Worm (Caenorhabditis elegans): Measurements from ENCODE around the gene apy-1.
A peak's percentile ranks its signal among the peaks of the same experiment; 100 is the strongest.

Gene apy-1

ce11 chrX:7593931-7594544, 24.5 kb upstream of the apy-1 start:
- TF ChIP-seq nhr-23 (tag; optimal IDR thresholded peaks at IDR 0.05) = peak; percentile 43
- TF ChIP-seq fkh-10 (GFP tag; optimal IDR thresholded peaks at IDR 0.05) = no peak
- TF ChIP-seq nhr-77 (tag; optimal IDR thresholded peaks at IDR 0.05) = no peak
- no peak for TF ChIP-seq ztf-4 (tag; optimal IDR thresholded peaks at IDR 0.05)
- no peak for TF ChIP-seq elt-2 (tag; optimal IDR thresholded peaks at IDR 0.05)
- peak; percentile 2 for TF ChIP-seq nhr-43 (tag; optimal IDR thresholded peaks at IDR 0.05; ENCODE audit: poor library complexity, severe bottlenecking)

- TF ChIP-seq ztf-4 (tag; optimal IDR thresholded peaks at IDR 0.05) (no peak), eor-1 (tag; optimal IDR thresholded peaks at IDR 0.05) (no peak), ceh-16 (tag; optimal IDR thresholded peaks at IDR 0.05) (no peak), nhr-23 (tag; optimal IDR thresholded peaks at IDR 0.05) (peak; percentile 55), ceh-28 (tag; optimal IDR thresholded peaks at IDR 0.05) (peak; percentile 23)
Measured at ce11 chrX:7590756-7591155, 21.2 kb upstream of the apy-1 start.

ce11 chrX:7587741-7588235, 18.3 kb upstream of the apy-1 start:
- TF ChIP-seq sea-2 (GFP tag; optimal IDR thresholded peaks at IDR 0.05) (no peak), nhr-43 (tag; optimal IDR thresholded peaks at IDR 0.05; ENCODE audit: poor library complexity, severe bottlenecking) (peak; percentile 7)

ce11 chrX:7586588-7586987, 17.1 kb upstream of the apy-1 start:
- peak; percentile 42 for TF ChIP-seq nhr-23 (tag; optimal IDR thresholded peaks at IDR 0.05)
- peak; percentile 47 for TF ChIP-seq nhr-25 (tag; optimal IDR thresholded peaks at IDR 0.05)
- TF ChIP-seq ceh-28 (tag; optimal IDR thresholded peaks at IDR 0.05) = peak; percentile 32
- peak; percentile 53 for TF ChIP-seq ama-1 (optimal IDR thresholded peaks at IDR 0.05)
- no peak for TF ChIP-seq unc-62 (GFP tag; optimal IDR thresholded peaks at IDR 0.05)
- no peak for TF ChIP-seq elt-1 (tag; optimal IDR thresholded peaks at IDR 0.05)
- no peak for TF ChIP-seq hmg-11 (tag; optimal IDR thresholded peaks at IDR 0.05)

DNA sequence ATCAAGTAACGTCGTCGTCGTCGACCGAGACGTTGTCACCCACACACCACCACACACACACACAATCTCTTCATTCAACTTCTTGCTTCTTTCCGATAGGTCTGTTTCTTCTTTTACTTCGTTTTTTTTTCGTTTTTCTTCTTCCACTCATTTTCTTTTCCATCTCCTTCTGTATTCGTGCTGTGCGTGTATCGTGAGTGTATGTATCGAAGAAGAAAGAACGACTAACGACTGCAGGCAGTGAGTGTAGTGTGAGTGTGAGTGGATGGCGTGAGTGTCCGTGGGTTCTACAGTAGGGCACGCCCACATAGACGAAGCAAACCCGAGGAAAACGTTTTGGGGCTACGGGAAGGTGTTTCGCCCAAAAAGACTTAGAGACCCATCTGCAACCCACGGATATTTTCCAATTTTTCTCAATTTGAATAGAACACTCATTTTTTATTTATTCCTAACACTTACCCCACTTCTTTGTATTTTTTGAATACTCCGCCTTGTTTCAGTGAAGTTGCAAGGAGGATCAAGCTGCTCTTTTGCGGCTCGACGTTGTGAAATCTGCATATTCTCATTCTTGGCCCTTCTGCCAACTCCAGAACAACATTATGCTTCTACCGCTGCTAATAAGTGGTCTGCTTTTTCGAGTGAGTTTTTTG, 16.2 kb upstream of the apy-1 start, which contains the start of gene adt-2:
adt-2 (plus strand) TSS at position 600 of the 650 bp plus-strand sequence.
- TF ChIP-seq lin-15B (tag; optimal IDR thresholded peaks at IDR 0.05) (no peak), ceh-28 (tag; optimal IDR thresholded peaks at IDR 0.05) (peak; percentile 1), nhr-43 (tag; optimal IDR thresholded peaks at IDR 0.05; ENCODE audit: poor library complexity, severe bottlenecking) (peak; percentile 9), nhr-23 (tag; optimal IDR thresholded peaks at IDR 0.05) (peak; percentile 78), ama-1 (optimal IDR thresholded peaks at IDR 0.05) (no peak), nfya-1 (tag; optimal IDR thresholded peaks at IDR 0.05; ENCODE audit: insufficient read depth) (peak; percentile 3), nhr-25 (tag; optimal IDR thresholded peaks at IDR 0.05) (peak; percentile 83)

- TF ChIP-seq pqm-1 (tag; optimal IDR thresholded peaks at IDR 0.05) (no peak), ceh-16 (tag; optimal IDR thresholded peaks at IDR 0.05) (no peak), ceh-82 (tag; optimal IDR thresholded peaks at IDR 0.05) (no peak)
Measured at ce11 chrX:7583930-7584329, 14.4 kb upstream of the apy-1 start.

- no peak for TF ChIP-seq mml-1 (tag; optimal IDR thresholded peaks at IDR 0.05)
- no peak for TF ChIP-seq hmg-11 (tag; optimal IDR thresholded peaks at IDR 0.05)
- no peak for TF ChIP-seq skn-1 (tag; optimal IDR thresholded peaks at IDR 0.05)
- no peak for TF ChIP-seq tbx-2 (tag; optimal IDR thresholded peaks at IDR 0.05)
- TF ChIP-seq eor-1 (tag; optimal IDR thresholded peaks at IDR 0.05) = no peak
- TF ChIP-seq nhr-25 (tag; optimal IDR thresholded peaks at IDR 0.05) = no peak
- TF ChIP-seq egl-27 (tag; optimal IDR thresholded peaks at IDR 0.05) = no peak
- no peak for TF ChIP-seq elt-1 (tag; optimal IDR thresholded peaks at IDR 0.05)
- no peak for TF ChIP-seq snpc-4 (tag; optimal IDR thresholded peaks at IDR 0.05)
- no peak for TF ChIP-seq ceh-9 (tag; optimal IDR thresholded peaks at IDR 0.05)
- no peak for TF ChIP-seq nhr-28 (tag; optimal IDR thresholded peaks at IDR 0.05)
Measured at ce11 chrX:7582223-7582622, 12.7 kb upstream of the apy-1 start.

Data from whole organism, L3 larva.